Worm (Caenorhabditis elegans) whole organism, L2 larva: ENCODE results near the gene F41E7.9.

Experiments
- ceh-82 ChIP-seq: fragments of 150-350 bp; optimal IDR thresholded peaks from 2 replicates; lab custom pipeline; 2014; ENCODE audit warnings: missing biosample characterization, missing genetic modification characterization
- elt-1 ChIP-seq: fragments of 150-350 bp; optimal IDR thresholded peaks from 2 replicates; lab custom pipeline; 2014; ENCODE audit warnings: missing biosample characterization, missing genetic modification characterization
- nhr-10 ChIP-seq: sonication (generic microtip); optimal IDR thresholded peaks from 2 replicates; lab custom pipeline; 2017; ENCODE audit warnings: missing biosample characterization, missing genetic modification characterization
- nhr-11 ChIP-seq: fragments of 150-350 bp; optimal IDR thresholded peaks from 2 replicates; lab custom pipeline; 2014; ENCODE audit warnings: missing biosample characterization, missing genetic modification characterization
- nhr-77 ChIP-seq: fragments of 150-350 bp; optimal IDR thresholded peaks from 2 replicates; lab custom pipeline; 2014; ENCODE audit warnings: missing biosample characterization, missing genetic modification characterization
- snpc-4 ChIP-seq: fragments of 150-350 bp; optimal IDR thresholded peaks from 2 replicates; lab custom pipeline; 2014; ENCODE audit warnings: missing biosample characterization, missing genetic modification characterization
- ztf-4 ChIP-seq: fragments of 150-350 bp; optimal IDR thresholded peaks from 2 replicates; lab custom pipeline; 2014; ENCODE audit warnings: missing biosample characterization, missing genetic modification characterization

- TF ChIP-seq nhr-11 (tag; lab: Kevin White, UChicago) = no peak
- no peak for TF ChIP-seq snpc-4 (tag; lab: Kevin White, UChicago)
- TF ChIP-seq ceh-82 (tag; lab: Kevin White, UChicago) = no peak
- TF ChIP-seq elt-1 (tag; lab: Kevin White, UChicago) = no peak
- TF ChIP-seq nhr-77 (tag; lab: Kevin White, UChicago) = no peak
- TF ChIP-seq nhr-10 (tag; lab: Kevin White, UChicago) = no peak
- TF ChIP-seq ztf-4 (tag; lab: Kevin White, UChicago) = no peak
Measured at ce11 chrX:10338100-10338499, 22.3 kb upstream of the F41E7.9 start, which contains the start of gene cut-5.
